Fruit fly (Drosophila melanogaster) whole organism, embryonic: ENCODE results near the gene Gk1.

Experiments
- CG12744 ChIP-seq: fragments of 200-800 bp; sonication (Bioruptor generic); optimal IDR thresholded peaks from 2 replicates; lab custom pipeline; 2016; ENCODE audit warnings: missing biosample characterization, missing genetic modification characterization
- CG13296 ChIP-seq: fragments of 200-800 bp; sonication (Bioruptor generic); optimal IDR thresholded peaks from 3 replicates; lab custom pipeline; 2018; ENCODE audit warnings: missing biosample characterization, mild to moderate bottlenecking, missing genetic modification characterization
- CG14050 ChIP-seq: fragments of 200-800 bp; sonication (Bioruptor generic); IDR thresholded peaks from 3 replicates; pipeline ENCODE4 v1.3.6; 2022; ENCODE audit warnings: missing biosample characterization, missing genetic modification characterization
- CG1529 ChIP-seq: fragments of 200-800 bp; sonication (Bioruptor generic); optimal IDR thresholded peaks from 3 replicates; lab custom pipeline; 2018; ENCODE audit warnings: missing biosample characterization, missing genetic modification characterization
- CG18599 ChIP-seq: fragments of 200-800 bp; sonication (Bioruptor generic); optimal IDR thresholded peaks from 3 replicates; lab custom pipeline; 2017; ENCODE audit warnings: missing biosample characterization, missing genetic modification characterization, mild to moderate bottlenecking, moderate library complexity, missing genetic modification reagents
- CG2202 ChIP-seq: fragments of 200-800 bp; sonication (Bioruptor generic); optimal IDR thresholded peaks from 2 replicates; lab custom pipeline; 2018; ENCODE audit warnings: missing biosample characterization, mild to moderate bottlenecking, missing genetic modification characterization
- CG32767 ChIP-seq: fragments of 200-800 bp; sonication (Bioruptor generic); IDR thresholded peaks from 2 replicates; pipeline ENCODE4 v1.3.6; 2022; ENCODE audit warnings: missing biosample characterization, missing genetic modification characterization
- CG6254 ChIP-seq: fragments of 200-800 bp; sonication (Bioruptor generic); optimal IDR thresholded peaks from 3 replicates; lab custom pipeline; 2017; ENCODE audit warnings: mild to moderate bottlenecking, missing biosample characterization, missing genetic modification reagents, missing genetic modification characterization
- HLH3B ChIP-seq: fragments of 200-800 bp; sonication (Bioruptor generic); IDR thresholded peaks from 2 replicates; pipeline ENCODE4 v1.3.6; 2022; ENCODE audit warnings: missing biosample characterization, missing genetic modification characterization
- Xbp1 ChIP-seq: fragments of 200-800 bp; sonication (Bioruptor generic); optimal IDR thresholded peaks from 3 replicates; lab custom pipeline; 2016; ENCODE audit warnings: missing biosample characterization, mild to moderate bottlenecking, missing genetic modification characterization
- dati ChIP-seq: fragments of 200-800 bp; sonication (Bioruptor generic); IDR thresholded peaks from 2 replicates; pipeline ENCODE4 v1.3.6; 2022; ENCODE audit warnings: missing biosample characterization, missing genetic modification characterization
- fd102C ChIP-seq: fragments of 200-800 bp; sonication (Bioruptor generic); optimal IDR thresholded peaks from 2 replicates; lab custom pipeline; 2018; ENCODE audit warnings: missing biosample characterization, mild to moderate bottlenecking, missing genetic modification characterization, moderate library complexity
- jumu ChIP-seq: fragments of 200-800 bp; sonication (Bioruptor generic); optimal IDR thresholded peaks from 3 replicates; lab custom pipeline; 2016; ENCODE audit warnings: missing biosample characterization, missing genetic modification characterization
- rib ChIP-seq: fragments of 200-800 bp; sonication (Bioruptor generic); IDR thresholded peaks from 2 replicates; pipeline ENCODE4 v1.3.6; 2022; ENCODE audit warnings: missing biosample characterization, missing genetic modification characterization

DNA sequence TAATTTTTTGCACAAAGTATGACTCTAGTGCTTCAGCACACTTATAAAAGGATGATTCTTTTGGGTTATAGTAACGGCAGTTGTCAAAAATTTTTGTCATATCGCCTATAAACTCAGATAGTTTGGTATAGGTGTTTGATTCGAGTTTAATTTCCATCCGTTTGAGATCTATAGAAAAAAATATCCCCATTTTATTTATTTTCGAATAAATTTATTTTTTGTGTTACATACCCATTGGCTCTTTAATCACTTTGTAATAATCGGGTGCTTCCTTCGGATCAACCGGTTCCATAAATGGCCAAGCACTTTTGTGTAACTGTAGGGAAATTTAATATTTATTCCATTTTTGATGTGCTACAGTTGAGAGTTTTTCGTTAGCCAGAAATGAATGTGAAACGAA, 28.7 kb upstream of the Gk1 start:
- no peak for TF ChIP-seq jumu (GFP tag; lab: Kevin White, UChicago)
- TF ChIP-seq fd102C = no peak
- no peak for TF ChIP-seq HLH3B (GFP tag; lab: Robert Waterston, UW)
- TF ChIP-seq CG6254 (GFP tag; lab: Kevin White, UChicago) = no peak
- TF ChIP-seq Xbp1 = no peak
- TF ChIP-seq CG14050 (GFP tag; lab: Robert Waterston, UW) = no peak
- TF ChIP-seq CG32767 (GFP tag; lab: Robert Waterston, UW) = no peak
- no peak for TF ChIP-seq CG18599 (GFP tag; lab: Kevin White, UChicago)
- TF ChIP-seq dati (GFP tag; lab: Robert Waterston, UW) = no peak
- no peak for TF ChIP-seq CG2202
- TF ChIP-seq CG12744 (GFP tag; lab: Kevin White, UChicago) = no peak
- no peak for TF ChIP-seq CG1529
- no peak for TF ChIP-seq rib (GFP tag; lab: Robert Waterston, UW)
- TF ChIP-seq CG13296 = no peak
